Worm (Caenorhabditis elegans): ENCODE data around the gene srz-83.

Gene srz-83

ce11 chrIV:3520957-3521356 is 16.7 kb downstream of the srz-83 start (continued):
- TF ChIP-seq sup-37 (GFP tag; optimal IDR thresholded peaks at IDR 0.05), result no peak
- no peak for TF ChIP-seq egl-27 (tag; optimal IDR thresholded peaks at IDR 0.05)
- TF ChIP-seq C16A3.4 (tag; optimal IDR thresholded peaks at IDR 0.05), result no peak
- TF ChIP-seq lin-35 (GFP tag; optimal IDR thresholded peaks at IDR 0.05), result no peak
- TF ChIP-seq sptf-1 (tag; optimal IDR thresholded peaks at IDR 0.05), result no peak
- no peak for TF ChIP-seq ceh-8 (GFP tag; optimal IDR thresholded peaks at IDR 0.05)
- no peak for TF ChIP-seq nhr-90 (tag; optimal IDR thresholded peaks at IDR 0.05; ENCODE audit: poor library complexity)
- no peak for TF ChIP-seq mep-1 (tag; optimal IDR thresholded peaks at IDR 0.05)
- no peak for TF ChIP-seq zip-4 (GFP tag; optimal IDR thresholded peaks at IDR 0.05)
- no peak for TF ChIP-seq nhr-85 (tag)
- no peak for TF ChIP-seq tlp-1 (tag; optimal IDR thresholded peaks at IDR 0.05)
- no peak for TF ChIP-seq ceh-63 (GFP tag; optimal IDR thresholded peaks at IDR 0.05)
- TF ChIP-seq ceh-88 (GFP tag; IDR thresholded peaks at IDR 0.05), result no peak
- TF ChIP-seq aly-2 (tag; optimal IDR thresholded peaks at IDR 0.05), result no peak
- TF ChIP-seq ceh-82 (tag; optimal IDR thresholded peaks at IDR 0.05), result peak in 1 of 3 experiments; percentile 38
- TF ChIP-seq grh-1 (GFP tag; IDR thresholded peaks at IDR 0.05), result no peak
- TF ChIP-seq unc-62 (GFP tag; optimal IDR thresholded peaks at IDR 0.05), result no peak
- TF ChIP-seq lin-13 (GFP tag; optimal IDR thresholded peaks at IDR 0.05), result no peak
- no peak for TF ChIP-seq nhr-28 (tag; optimal IDR thresholded peaks at IDR 0.05)
- TF ChIP-seq alr-1 (tag; optimal IDR thresholded peaks at IDR 0.05; ENCODE audit: borderline replicate concordance), result no peak
- no peak for TF ChIP-seq ama-1 (optimal IDR thresholded peaks at IDR 0.05)
- TF ChIP-seq irx-1 (tag; optimal IDR thresholded peaks at IDR 0.05), result no peak
- TF ChIP-seq fkh-8 (tag; optimal IDR thresholded peaks at IDR 0.05), result no peak
- peak; percentile 44 for TF ChIP-seq egl-13 (tag; optimal IDR thresholded peaks at IDR 0.05)
- no peak for TF ChIP-seq isw-1 (GFP tag; IDR thresholded peaks at IDR 0.05)
- TF ChIP-seq mef-2 (tag; optimal IDR thresholded peaks at IDR 0.05), result no peak
- no peak for TF ChIP-seq jun-1 (tag; optimal IDR thresholded peaks at IDR 0.05)
- no peak for TF ChIP-seq mdl-1 (tag; optimal IDR thresholded peaks at IDR 0.05)
- TF ChIP-seq unc-130 (tag; optimal IDR thresholded peaks at IDR 0.05), result no peak
- TF ChIP-seq swsn-7 (tag; optimal IDR thresholded peaks at IDR 0.05), result peak; percentile 14
- TF ChIP-seq hpl-2 (GFP tag; optimal IDR thresholded peaks at IDR 0.05), result no peak

- peak; percentile 47 for TF ChIP-seq blmp-1 (tag; optimal IDR thresholded peaks at IDR 0.05)
- TF ChIP-seq lin-14 (GFP tag; optimal IDR thresholded peaks at IDR 0.05), result peak; percentile 26
- no peak for TF ChIP-seq alr-1 (tag; optimal IDR thresholded peaks at IDR 0.05; ENCODE audit: borderline replicate concordance)
- TF ChIP-seq ces-1 (GFP tag; optimal IDR thresholded peaks at IDR 0.05), result no peak
Measured at ce11 chrIV:3521710-3522109, 17.5 kb downstream of the srz-83 start.

ce11 chrIV:3523419-3523818 is 19.2 kb downstream of the srz-83 start:
- TF ChIP-seq unc-130 (tag; optimal IDR thresholded peaks at IDR 0.05) (no peak), sup-37 (GFP tag; optimal IDR thresholded peaks at IDR 0.05) (no peak)

ce11 chrIV:3524584-3525020 is 20.4 kb downstream of the srz-83 start:
- TF ChIP-seq unc-62 (GFP tag; optimal IDR thresholded peaks at IDR 0.05), result no peak
- TF ChIP-seq zag-1 (tag; optimal IDR thresholded peaks at IDR 0.05), result no peak
- no peak for TF ChIP-seq elt-2 (tag; optimal IDR thresholded peaks at IDR 0.05)
- peak; percentile 32 to 49 for TF ChIP-seq efl-1 (optimal IDR thresholded peaks at IDR 0.05)
- TF ChIP-seq efl-1 (GFP tag; optimal IDR thresholded peaks at IDR 0.05 in 1 of 2), result peak; percentile 37 to 92
- peak; percentile 71 for TF ChIP-seq nhr-19 (GFP tag; conservative IDR thresholded peaks at IDR 0.05)
- TF ChIP-seq nhr-47 (tag; optimal IDR thresholded peaks at IDR 0.05), result peak; percentile 81
- TF ChIP-seq jun-1 (tag; optimal IDR thresholded peaks at IDR 0.05), result peak; percentile 23
- peak; percentile 84 for TF ChIP-seq snu-23 (GFP tag; optimal IDR thresholded peaks at IDR 0.05)
- TF ChIP-seq skn-1 (tag; optimal IDR thresholded peaks at IDR 0.05), result peak; percentile 0
- no peak for TF ChIP-seq egl-27 (tag; optimal IDR thresholded peaks at IDR 0.05)
- TF ChIP-seq nhr-85 (tag), result peak; percentile 53
- no peak for TF ChIP-seq fkh-4 (tag; optimal IDR thresholded peaks at IDR 0.05; ENCODE audit: borderline replicate concordance)
- TF ChIP-seq pqm-1 (tag; optimal IDR thresholded peaks at IDR 0.05), result no peak
- peak; percentile 64 for TF ChIP-seq fkh-8 (tag; optimal IDR thresholded peaks at IDR 0.05)
- no peak for TF ChIP-seq alr-1 (tag; optimal IDR thresholded peaks at IDR 0.05; ENCODE audit: borderline replicate concordance)
- no peak for TF ChIP-seq egl-13 (tag; optimal IDR thresholded peaks at IDR 0.05)
- no peak for TF ChIP-seq fkh-10 (GFP tag; optimal IDR thresholded peaks at IDR 0.05)
- no peak for TF ChIP-seq tlp-1 (tag; optimal IDR thresholded peaks at IDR 0.05)
- no peak for TF ChIP-seq lir-3 (tag; optimal IDR thresholded peaks at IDR 0.05; ENCODE audit: poor library complexity)
- TF ChIP-seq nhr-237 (tag; optimal IDR thresholded peaks at IDR 0.05), result no peak
- no peak for TF ChIP-seq lin-14 (GFP tag; optimal IDR thresholded peaks at IDR 0.05)
- TF ChIP-seq mef-2 (tag; optimal IDR thresholded peaks at IDR 0.05), result no peak
- peak; percentile 72 for TF ChIP-seq rnt-1 (tag; optimal IDR thresholded peaks at IDR 0.05)
